Worm (Caenorhabditis elegans) whole organism, L2 larva: ENCODE results near the gene dmsr-6.

ENCODE experiments used
- ama-1 ChIP-seq: fragments of 150-350 bp; optimal IDR thresholded peaks from 2 replicates; lab custom pipeline; 2018; ENCODE audit warnings: inconsistent platforms
- dmd-4 ChIP-seq: sonication (generic microtip); optimal IDR thresholded peaks from 2 replicates; lab custom pipeline; 2017; ENCODE audit warnings: missing biosample characterization, missing genetic modification characterization
- egl-27 ChIP-seq: sonication (generic microtip); optimal IDR thresholded peaks from 3 replicates; lab custom pipeline; 2017; ENCODE audit warnings: missing biosample characterization, missing genetic modification reagents, missing genetic modification characterization
- lin-13 ChIP-seq: fragments of 150-350 bp; optimal IDR thresholded peaks from 2 replicates; lab custom pipeline; 2014; ENCODE audit warnings: missing biosample characterization, missing genetic modification reagents, missing genetic modification characterization
- mdl-1 ChIP-seq, 2 experiments: fragments of 150-350 bp in 1 of 2; sonication (generic microtip) in 1 of 2; optimal IDR thresholded peaks; 2 replicates each; lab custom pipeline; 2017; ENCODE audit warnings: missing biosample characterization in 2 of 2, missing genetic modification characterization in 2 of 2
- nhr-77 ChIP-seq: fragments of 150-350 bp; optimal IDR thresholded peaks from 2 replicates; lab custom pipeline; 2014; ENCODE audit warnings: missing biosample characterization, missing genetic modification characterization
- skn-1 ChIP-seq: sonication (generic microtip); optimal IDR thresholded peaks from 2 replicates; lab custom pipeline; 2017; ENCODE audit warnings: missing biosample characterization, missing genetic modification characterization
- sma-9 ChIP-seq, 2 experiments: fragments of 150-350 bp in 1 of 2; sonication (generic microtip) in 1 of 2; optimal IDR thresholded peaks; 2 replicates each; lab custom pipeline; 2014 to 2016; ENCODE audit warnings: missing genetic modification characterization in 2 of 2, mild to moderate bottlenecking in 1 of 2, missing biosample characterization in 1 of 2, missing compliant biosample characterization in 1 of 2, missing genetic modification reagents in 1 of 2, moderate library complexity in 1 of 2
- snpc-4 ChIP-seq: fragments of 150-350 bp; optimal IDR thresholded peaks from 2 replicates; lab custom pipeline; 2014; ENCODE audit warnings: missing biosample characterization, missing genetic modification characterization
- zag-1 ChIP-seq: fragments of 150-350 bp; optimal IDR thresholded peaks from 2 replicates; lab custom pipeline; 2014; ENCODE audit warnings: missing biosample characterization, missing genetic modification characterization

DNA sequence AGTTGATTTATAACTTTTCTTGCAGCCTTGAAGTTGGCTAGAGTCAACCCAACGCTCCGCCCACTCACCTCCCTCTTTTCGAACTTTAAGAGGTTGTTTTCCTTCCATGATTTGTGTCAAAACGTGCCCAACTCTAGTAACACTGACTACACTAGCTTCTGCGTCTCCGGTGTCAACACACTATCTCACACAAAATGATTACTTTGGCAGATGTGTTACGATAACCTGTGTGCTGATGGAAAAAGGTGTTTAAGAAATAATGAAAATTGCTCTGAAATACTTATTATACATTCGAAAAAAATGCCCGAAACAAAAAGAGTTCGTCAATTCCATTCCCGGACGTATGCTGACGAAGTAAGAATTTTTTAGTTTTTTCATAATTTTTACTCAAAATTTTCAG lies 47.6 kb downstream of the dmsr-6 start, which contains the start of gene K10H10.6:
- TF ChIP-seq zag-1 (tag; lab: Kevin White, UChicago) (no peak), snpc-4 (tag; lab: Kevin White, UChicago) (no peak), lin-13 (no peak), egl-27 (no peak), mdl-1 (tag; optimal IDR thresholded peaks at IDR 0.05; lab: Kevin White, UChicago) (no peak), ama-1 (lab: Kevin White, UChicago) (no peak), nhr-77 (no peak), sma-9 (GFP tag; optimal IDR thresholded peaks at IDR 0.05; lab: Kevin White, UChicago) (no peak), sma-9 (tag; optimal IDR thresholded peaks at IDR 0.05; lab: Kevin White, UChicago) (no peak), dmd-4 (tag; lab: Kevin White, UChicago) (no peak), skn-1 (tag; lab: Kevin White, UChicago) (no peak)
